Worm (Caenorhabditis elegans) whole organism, L4/young adult: ENCODE results near the gene F09B9.5.

Experiments used
- W03F9.2 ChIP-seq: fragments of 150-350 bp; optimal IDR thresholded peaks from 2 replicates; lab custom pipeline; 2014; ENCODE audit warnings: missing biosample characterization, missing genetic modification characterization
- dao-5 ChIP-seq: sonication (generic microtip); optimal IDR thresholded peaks from 2 replicates; lab custom pipeline; 2016; ENCODE audit warnings: missing genotype, missing genetic modification characterization, moderate library complexity, missing compliant biosample characterization
- him-1 ChIP-seq: sonication (generic microtip); optimal IDR thresholded peaks from 2 replicates; lab custom pipeline; 2016; ENCODE audit warnings: missing genotype, missing genetic modification reagents, missing genetic modification characterization, missing compliant biosample characterization

DNA sequence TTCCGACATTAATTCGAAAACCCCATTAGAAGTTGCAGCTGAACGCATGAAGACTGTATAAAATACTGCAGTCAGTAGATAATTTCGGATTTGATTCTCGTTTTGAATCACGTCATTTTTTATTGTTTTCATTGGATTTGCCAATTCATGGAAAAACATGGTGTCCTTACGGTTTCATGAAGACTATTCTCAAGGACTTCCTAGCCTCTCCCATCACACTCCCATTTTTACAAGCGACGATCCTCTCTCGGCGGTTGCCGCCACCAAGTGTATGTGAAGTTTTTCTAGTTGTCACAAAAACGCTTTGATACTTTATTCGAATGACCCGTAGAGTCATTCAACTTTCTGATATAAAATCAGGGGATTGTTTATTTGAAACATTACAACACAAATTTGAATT is 35.2 kb downstream of the F09B9.5 start:
- TF ChIP-seq him-1 (tag; lab: Kevin White, UChicago) (no peak), W03F9.2 (tag; lab: Kevin White, UChicago) (no peak), dao-5 (tag; lab: Kevin White, UChicago) (no peak)
